Fruit fly (Drosophila melanogaster) whole organism, embryonic: ENCODE measurements around the gene GramD1B.
A peak's percentile ranks its signal among the peaks of the same experiment; 100 is the strongest.

Experiments used
- Asciz ChIP-seq: fragments of 200-800 bp; sonication (Bioruptor generic); optimal IDR thresholded peaks from 2 replicates; lab custom pipeline; 2017; ENCODE audit warnings: missing biosample characterization, mild to moderate bottlenecking, missing genetic modification characterization, missing genetic modification reagents
- Atf6 ChIP-seq: fragments of 200-800 bp; sonication (Bioruptor generic); IDR thresholded peaks from 2 replicates; pipeline ENCODE4 v1.3.6; 2022; ENCODE audit warnings: missing biosample characterization, missing genetic modification characterization
- B-H2 ChIP-seq: fragments of 200-800 bp; sonication (Bioruptor generic); optimal IDR thresholded peaks from 2 replicates; lab custom pipeline; 2018; ENCODE audit warnings: missing biosample characterization, mild to moderate bottlenecking, missing genetic modification characterization
- BEAF-32 ChIP-seq: fragments of 200-800 bp; sonication (Bioruptor generic); optimal IDR thresholded peaks from 3 replicates; lab custom pipeline; 2017; ENCODE audit warnings: missing biosample characterization, missing genetic modification characterization, mild to moderate bottlenecking, moderate library complexity, missing genetic modification reagents
- CG10147 ChIP-seq: fragments of 200-800 bp; sonication (Bioruptor generic); optimal IDR thresholded peaks from 2 replicates; lab custom pipeline; 2019; ENCODE audit warnings: missing biosample characterization, mild to moderate bottlenecking, missing genetic modification characterization, moderate library complexity
- CG10654 ChIP-seq: fragments of 200-800 bp; sonication (Bioruptor generic); optimal IDR thresholded peaks from 2 replicates; lab custom pipeline; 2016; ENCODE audit warnings: missing biosample characterization, missing genetic modification characterization
- CG1233 ChIP-seq: fragments of 200-800 bp; sonication (Bioruptor generic); optimal IDR thresholded peaks from 4 replicates; lab custom pipeline; 2018; ENCODE audit warnings: missing biosample characterization, mild to moderate bottlenecking, missing genetic modification characterization
- CG14860 ChIP-seq: fragments of 200-800 bp; sonication (Bioruptor generic); IDR thresholded peaks from 3 replicates; pipeline ENCODE4 v1.3.6; 2022; ENCODE audit warnings: missing biosample characterization, missing genetic modification characterization; ENCODE audit not compliant: partially characterized antibody
- CG15479 ChIP-seq: fragments of 200-800 bp; sonication (Bioruptor generic); optimal IDR thresholded peaks from 3 replicates; lab custom pipeline; 2019; ENCODE audit warnings: missing biosample characterization, mild to moderate bottlenecking, missing genetic modification characterization, moderate library complexity
- CG16863 ChIP-seq: fragments of 200-800 bp; sonication (Bioruptor generic); optimal IDR thresholded peaks from 3 replicates; lab custom pipeline; 2016; ENCODE audit warnings: missing biosample characterization, missing genetic modification characterization
- CG17186 ChIP-seq: fragments of 200-800 bp; sonication (Bioruptor generic); optimal IDR thresholded peaks from 3 replicates; lab custom pipeline; 2017; ENCODE audit warnings: missing biosample characterization, missing genetic modification reagents, missing genetic modification characterization
- CG17802 ChIP-seq: fragments of 200-800 bp; sonication (Bioruptor generic); optimal IDR thresholded peaks from 2 replicates; lab custom pipeline; 2018; ENCODE audit warnings: missing biosample characterization, mild to moderate bottlenecking, missing genetic modification characterization, moderate library complexity
- CG18599 ChIP-seq: fragments of 200-800 bp; sonication (Bioruptor generic); optimal IDR thresholded peaks from 3 replicates; lab custom pipeline; 2017; ENCODE audit warnings: missing biosample characterization, missing genetic modification characterization, mild to moderate bottlenecking, moderate library complexity, missing genetic modification reagents
- CG2129 ChIP-seq: fragments of 200-800 bp; sonication (Bioruptor generic); IDR thresholded peaks from 2 replicates; pipeline ENCODE4 v1.3.6; 2022; ENCODE audit warnings: missing biosample characterization, missing genetic modification characterization; ENCODE audit not compliant: partially characterized antibody
- CG2202 ChIP-seq: fragments of 200-800 bp; sonication (Bioruptor generic); optimal IDR thresholded peaks from 2 replicates; lab custom pipeline; 2018; ENCODE audit warnings: missing biosample characterization, mild to moderate bottlenecking, missing genetic modification characterization
- CG2712 ChIP-seq: fragments of 200-800 bp; optimal IDR thresholded peaks from 3 replicates; lab custom pipeline; 2019; ENCODE audit warnings: missing biosample characterization, mild to moderate bottlenecking, missing genetic modification characterization, moderate library complexity
- CG3065 ChIP-seq: fragments of 200-800 bp; sonication (Bioruptor generic); optimal IDR thresholded peaks from 2 replicates; lab custom pipeline; 2016; ENCODE audit warnings: missing biosample characterization, missing genetic modification characterization
- CG33557 ChIP-seq: fragments of 200-800 bp; sonication (Bioruptor generic); optimal IDR thresholded peaks from 2 replicates; lab custom pipeline; 2019; ENCODE audit warnings: missing biosample characterization, mild to moderate bottlenecking, missing genetic modification characterization, moderate library complexity
- CG3847 ChIP-seq: fragments of 200-800 bp; sonication (Bioruptor generic); IDR thresholded peaks from 2 replicates; pipeline ENCODE4 v1.3.6; 2022; ENCODE audit warnings: missing biosample characterization, missing genetic modification characterization
- CG42726 ChIP-seq: fragments of 200-800 bp; sonication (Bioruptor generic); IDR thresholded peaks from 2 replicates; pipeline ENCODE4 v1.3.6; 2022; ENCODE audit warnings: missing biosample characterization, missing genetic modification characterization; ENCODE audit not compliant: partially characterized antibody
- CG6765 ChIP-seq: fragments of 200-800 bp; sonication (Bioruptor generic); optimal IDR thresholded peaks from 3 replicates; lab custom pipeline; 2017; ENCODE audit warnings: missing biosample characterization, mild to moderate bottlenecking, missing genetic modification characterization
- CG8089 ChIP-seq: fragments of 200-800 bp; sonication (Bioruptor generic); optimal IDR thresholded peaks from 3 replicates; lab custom pipeline; 2016; ENCODE audit warnings: missing biosample characterization, missing genetic modification characterization
- CG8290 ChIP-seq, 3 experiments: fragments of 200-800 bp; sonication (Bioruptor generic); optimal IDR thresholded peaks; 2 replicates each; lab custom pipeline; 2016 to 2019; ENCODE audit warnings: missing biosample characterization in 3 of 3, missing genetic modification characterization in 3 of 3, mild to moderate bottlenecking in 2 of 3, moderate library complexity in 1 of 3
- CG9609 ChIP-seq: fragments of 200-800 bp; sonication (Bioruptor generic); optimal IDR thresholded peaks from 3 replicates; lab custom pipeline; 2016; ENCODE audit warnings: missing biosample characterization, missing genetic modification characterization
- Camta ChIP-seq: fragments of 200-800 bp; sonication (Bioruptor generic); optimal IDR thresholded peaks from 2 replicates; lab custom pipeline; 2016; ENCODE audit warnings: missing biosample characterization, missing genetic modification characterization
- Dfd ChIP-seq, 2 experiments: fragments of >200 bp; optimal IDR thresholded peaks; 2 replicates each; lab custom pipeline; 2017; ENCODE audit warnings: missing biosample characterization in 2 of 2, missing genetic modification characterization in 2 of 2
- HLH4C ChIP-seq: fragments of 200-800 bp; sonication (Bioruptor generic); IDR thresholded peaks from 3 replicates; pipeline ENCODE4 v1.3.6; 2022; ENCODE audit warnings: missing biosample characterization, missing genetic modification characterization; ENCODE audit not compliant: partially characterized antibody
- Hr51 ChIP-seq, 2 experiments: fragments of 200-800 bp; sonication (Bioruptor generic); optimal IDR thresholded peaks; 2 replicates in 1 of 2; 3 replicates in 1 of 2; lab custom pipeline; 2016 to 2018; ENCODE audit warnings: missing biosample characterization in 2 of 2, missing genetic modification characterization in 2 of 2, mild to moderate bottlenecking in 1 of 2, moderate library complexity in 1 of 2
- Hsf ChIP-seq: fragments of 200-800 bp; sonication (Bioruptor generic); optimal IDR thresholded peaks from 3 replicates; lab custom pipeline; 2016; ENCODE audit warnings: missing biosample characterization, missing genetic modification characterization
- Jarid2 ChIP-seq: fragments of 200-800 bp; sonication (Bioruptor generic); optimal IDR thresholded peaks from 3 replicates; lab custom pipeline; 2017; ENCODE audit warnings: mild to moderate bottlenecking, missing biosample characterization, missing genetic modification reagents, missing genetic modification characterization
- MESR4 ChIP-seq: fragments of 200-800 bp; sonication (Bioruptor generic); optimal IDR thresholded peaks from 2 replicates; lab custom pipeline; 2018; ENCODE audit warnings: missing biosample characterization, mild to moderate bottlenecking, missing genetic modification characterization, moderate library complexity
- Max ChIP-seq: fragments of 200-800 bp; sonication (Bioruptor generic); optimal IDR thresholded peaks from 2 replicates; lab custom pipeline; 2016; ENCODE audit warnings: missing biosample characterization, mild to moderate bottlenecking, missing genetic modification characterization
- NC2α ChIP-seq: fragments of 200-800 bp; sonication (Bioruptor generic); optimal IDR thresholded peaks from 2 replicates; lab custom pipeline; 2016; ENCODE audit warnings: missing biosample characterization, missing genetic modification characterization
- Side ChIP-seq: fragments of 200-800 bp; sonication (Bioruptor generic); optimal IDR thresholded peaks from 2 replicates; lab custom pipeline; 2016; ENCODE audit warnings: missing biosample characterization, missing genetic modification characterization
- Spps ChIP-seq: fragments of 200-800 bp; sonication (Bioruptor generic); optimal IDR thresholded peaks from 2 replicates; lab custom pipeline; 2018; ENCODE audit warnings: missing biosample characterization, mild to moderate bottlenecking, missing genetic modification characterization
- bowl ChIP-seq: fragments of 200-800 bp; sonication (Bioruptor generic); IDR thresholded peaks from 2 replicates; pipeline ENCODE4 v1.3.6; 2022; ENCODE audit warnings: missing biosample characterization, missing genetic modification characterization
- caup ChIP-seq: fragments of 200-800 bp; sonication (Bioruptor generic); optimal IDR thresholded peaks from 3 replicates; lab custom pipeline; 2017; ENCODE audit warnings: missing biosample characterization, mild to moderate bottlenecking, missing genetic modification characterization, moderate library complexity; ENCODE audit not compliant: severe bottlenecking
- croc ChIP-seq: fragments of 200-800 bp; sonication (Bioruptor generic); conservative IDR thresholded peaks from 3 replicates; pipeline ENCODE4 v1.3.6; 2022; ENCODE audit warnings: missing biosample characterization, missing genetic modification characterization
- crol ChIP-seq: fragments of 200-800 bp; sonication (Bioruptor generic); IDR thresholded peaks from 2 replicates; pipeline ENCODE4 v1.3.6; 2022; ENCODE audit warnings: missing biosample characterization, missing genetic modification characterization
- dimm ChIP-seq: fragments of 200-800 bp; sonication (Bioruptor generic); IDR thresholded peaks from 2 replicates; pipeline ENCODE4 v1.3.6; 2022; ENCODE audit warnings: missing biosample characterization, missing genetic modification characterization
- dm ChIP-seq: fragments of 200-800 bp; sonication (Bioruptor generic); optimal IDR thresholded peaks from 3 replicates; lab custom pipeline; 2016; ENCODE audit warnings: missing biosample characterization, missing genetic modification characterization
- fru ChIP-seq: fragments of >200 bp; optimal IDR thresholded peaks from 2 replicates; lab custom pipeline; 2017
- onecut ChIP-seq: fragments of 200-800 bp; sonication (Bioruptor generic); IDR thresholded peaks from 2 replicates; pipeline ENCODE4 v1.3.6; 2022; ENCODE audit warnings: missing biosample characterization, missing genetic modification characterization
- pan ChIP-seq, 4 experiments: fragments of >200 bp in 3 of 4; fragments of 200-800 bp in 1 of 4; sonication (Bioruptor generic) in 1 of 4; optimal IDR thresholded peaks in 3 of 4; IDR thresholded peaks in 1 of 4; 2 replicates each; pipeline versions ENCODE4 v1.3.6 to Lab custom; 2017 to 2022; ENCODE audit warnings: missing biosample characterization in 2 of 4, missing genetic modification characterization in 2 of 4, mixed read lengths in 1 of 4
- rib ChIP-seq: fragments of 200-800 bp; sonication (Bioruptor generic); IDR thresholded peaks from 2 replicates; pipeline ENCODE4 v1.3.6; 2022; ENCODE audit warnings: missing biosample characterization, missing genetic modification characterization
- ro ChIP-seq: fragments of 200-800 bp; sonication (Bioruptor generic); IDR thresholded peaks from 2 replicates; pipeline ENCODE4 v1.3.6; 2022; ENCODE audit warnings: missing biosample characterization, missing genetic modification characterization
- sd ChIP-seq: fragments of 200-800 bp; sonication (Bioruptor generic); optimal IDR thresholded peaks from 3 replicates; lab custom pipeline; 2018; ENCODE audit warnings: missing biosample characterization, mild to moderate bottlenecking, missing genetic modification characterization, moderate library complexity
- tup ChIP-seq: fragments of 200-800 bp; sonication (Bioruptor generic); optimal IDR thresholded peaks from 2 replicates; lab custom pipeline; 2016; ENCODE audit warnings: missing biosample characterization, mild to moderate bottlenecking, missing genetic modification characterization, moderate library complexity

Gene GramD1B

dm6 chr2L:3376684-3377086 lies 3.5 kb upstream of the GramD1B start, which contains the start of the genes CG9662 and Ptpa (continued):
- peak; percentile 32 for TF ChIP-seq CG2202 (tag; lab: Kevin White, UChicago)
- TF ChIP-seq CG17186 (GFP tag; lab: Kevin White, UChicago) = peak; percentile 89
- peak; percentile 37 for TF ChIP-seq tup (GFP tag; lab: Kevin White, UChicago)
- TF ChIP-seq pan (optimal IDR thresholded peaks at IDR 0.05; lab: Kevin White, UChicago) = no peak
- TF ChIP-seq pan (GFP tag; optimal IDR thresholded peaks at IDR 0.05 in 1 of 2, IDR thresholded peaks at IDR 0.05 in 1 of 2) = peak in 1 of 2 experiments; percentile 77
- TF ChIP-seq Max (GFP tag; lab: Kevin White, UChicago) = peak; percentile 77
- TF ChIP-seq CG3847 = peak; percentile 90
- TF ChIP-seq Asciz (GFP tag; lab: Kevin White, UChicago) = no peak
- peak; percentile 91 for TF ChIP-seq Hsf (GFP tag; lab: Kevin White, UChicago)
- TF ChIP-seq CG1233 (GFP tag; lab: Kevin White, UChicago) = peak; percentile 55
- TF ChIP-seq rib = peak; percentile 56; the same call in 1 of the 2 replicates
- TF ChIP-seq CG2712 = peak; percentile 87
- TF ChIP-seq CG10147 (GFP tag; lab: Kevin White, UChicago) = peak; percentile 55
- TF ChIP-seq Atf6 (GFP tag; lab: Robert Waterston, UW) = peak; percentile 79
- no peak; the same call in 1 of the 2 replicates for TF ChIP-seq onecut
- TF ChIP-seq CG2129 (GFP tag; lab: Robert Waterston, UW) = peak; percentile 85
- peak; percentile 74 for TF ChIP-seq Side (GFP tag; lab: Kevin White, UChicago)
- TF ChIP-seq fru (lab: Kevin White, UChicago) = no peak
- peak; percentile 75 for TF ChIP-seq NC2α
- peak; percentile 84 for TF ChIP-seq dm (GFP tag; lab: Kevin White, UChicago)
- peak; percentile 88 for TF ChIP-seq HLH4C (GFP tag; lab: Robert Waterston, UW)
- TF ChIP-seq dimm (GFP tag; lab: Robert Waterston, UW) = peak; percentile 26; the same call in 1 of the 2 replicates
- TF ChIP-seq BEAF-32 = peak; percentile 97
- TF ChIP-seq ro (GFP tag; lab: Robert Waterston, UW) = peak; percentile 39; the same call in 1 of the 2 replicates
- TF ChIP-seq B-H2 (GFP tag; lab: Kevin White, UChicago) = peak; percentile 28
- peak; percentile 71 for TF ChIP-seq CG8290 (GFP tag; optimal IDR thresholded peaks at IDR 0.05; lab: Kevin White, UChicago)
- TF ChIP-seq CG8290 (tag; optimal IDR thresholded peaks at IDR 0.05; lab: Kevin White, UChicago) = peak in 1 of 2 experiments; percentile 80
- peak in 1 of 2 experiments; percentile 43 for TF ChIP-seq Dfd (GFP tag; optimal IDR thresholded peaks at IDR 0.05; lab: Kevin White, UChicago)
- TF ChIP-seq CG15479 (GFP tag; lab: Kevin White, UChicago) = no peak
- peak; percentile 63 for TF ChIP-seq CG18599 (GFP tag; lab: Kevin White, UChicago)
- peak; percentile 72 for TF ChIP-seq CG16863 (GFP tag; lab: Kevin White, UChicago)
- TF ChIP-seq sd (tag; lab: Kevin White, UChicago) = no peak
- TF ChIP-seq crol = no peak
- TF ChIP-seq CG3065 (GFP tag; lab: Kevin White, UChicago) = peak; percentile 63
- peak; percentile 64 for TF ChIP-seq CG33557 (GFP tag; lab: Kevin White, UChicago)
- TF ChIP-seq CG6765 (GFP tag; lab: Kevin White, UChicago) = no peak
- TF ChIP-seq CG14860 (GFP tag; lab: Robert Waterston, UW) = peak; percentile 88
- TF ChIP-seq CG10654 = peak; percentile 85
- TF ChIP-seq CG8089 = peak; percentile 70
- peak; percentile 75 for TF ChIP-seq Camta (GFP tag; lab: Kevin White, UChicago)
- TF ChIP-seq CG17802 (tag; lab: Kevin White, UChicago) = peak; percentile 94
- peak; percentile 61 for TF ChIP-seq caup (GFP tag; lab: Kevin White, UChicago)
- peak; percentile 76 for TF ChIP-seq CG42726 (GFP tag; lab: Robert Waterston, UW)
- peak; percentile 80 for TF ChIP-seq croc (GFP tag; lab: Robert Waterston, UW)
- no peak for TF ChIP-seq Spps (tag; lab: Kevin White, UChicago)
- peak; percentile 35 for TF ChIP-seq MESR4 (GFP tag; lab: Kevin White, UChicago)
- TF ChIP-seq bowl (GFP tag; lab: Robert Waterston, UW) = no peak
- peak; percentile 66 to 80 for TF ChIP-seq Hr51 (GFP tag; optimal IDR thresholded peaks at IDR 0.05; lab: Kevin White, UChicago)
- peak; percentile 17 for TF ChIP-seq Jarid2 (GFP tag; lab: Kevin White, UChicago)
- TF ChIP-seq CG9609 = peak; percentile 73
